ENCODE assay signal across 2 fruit fly cellular contexts in the genomic region with DNA sequence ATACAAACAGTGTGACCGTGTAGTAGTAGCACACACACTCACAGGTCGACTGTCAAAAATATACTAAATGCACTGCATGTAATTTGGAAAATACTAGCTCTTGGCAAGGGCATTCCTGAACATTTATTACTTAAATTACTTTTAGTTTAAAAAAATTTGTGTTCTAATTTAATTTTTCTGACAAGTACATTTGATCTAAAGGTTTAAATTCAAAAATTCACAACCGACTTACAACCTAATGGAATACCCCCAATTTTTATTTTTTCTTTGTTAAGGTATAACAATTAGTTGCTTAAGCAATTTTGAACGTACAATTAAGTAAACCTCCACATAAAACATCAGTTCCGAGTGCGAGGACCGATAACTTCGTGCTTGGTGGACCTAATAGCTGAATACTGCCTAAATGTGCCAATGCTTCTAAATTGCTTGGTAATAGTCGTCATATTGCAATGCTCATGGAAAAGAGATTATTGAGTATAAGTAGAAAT.
TF ChIP-seq lines count a peak whose summit lies in the region.

Gene CG1142 (minus strand): TSS at position 15 of the 488 bp plus-strand sequence.

TF ChIP-seq in whole organism, embryonic, 481 proteins besides CTCF, POLR2A, EP300 and RAD21 (continued from another document and continues in another):
- TF ChIP-seq CG11560 (tag; IDR thresholded peaks at IDR 0.05; lab: Robert Waterston, UW): peak; percentile 87
- TF ChIP-seq CG4820 (GFP tag; optimal IDR thresholded peaks at IDR 0.05; lab: Kevin White, UChicago): peak; percentile 98
- peak; percentile 98 for TF ChIP-seq lab (GFP tag; optimal IDR thresholded peaks at IDR 0.05; lab: Kevin White, UChicago)
- TF ChIP-seq Sin3A (optimal IDR thresholded peaks at IDR 0.05; lab: Kevin White, UChicago): no peak
- TF ChIP-seq CG9609 (GFP tag; optimal IDR thresholded peaks at IDR 0.05; lab: Kevin White, UChicago): peak; percentile 96
- no peak for TF ChIP-seq chinmo (GFP tag; IDR thresholded peaks at IDR 0.05; lab: Robert Waterston, UW; ENCODE audit: partially characterized antibody)
- no peak for TF ChIP-seq pita (GFP tag; optimal IDR thresholded peaks at IDR 0.05; lab: Kevin White, UChicago)
- TF ChIP-seq CG8359 (GFP tag; optimal IDR thresholded peaks at IDR 0.05; lab: Kevin White, UChicago; ENCODE audit: borderline replicate concordance): peak; percentile 94
- TF ChIP-seq Xrp1 (GFP tag; IDR thresholded peaks at IDR 0.05; lab: Robert Waterston, UW): peak; percentile 99
- peak; percentile 96 for TF ChIP-seq CG31388 (GFP tag; optimal IDR thresholded peaks at IDR 0.05; lab: Kevin White, UChicago)
- no peak for TF ChIP-seq nerfin-2 (GFP tag; IDR thresholded peaks at IDR 0.05; lab: Robert Waterston, UW; ENCODE audit: partially characterized antibody)
- TF ChIP-seq Nf-YB (GFP tag; optimal IDR thresholded peaks at IDR 0.05; lab: Kevin White, UChicago): peak; percentile 91
- TF ChIP-seq CG4328 (GFP tag; optimal IDR thresholded peaks at IDR 0.05; lab: Kevin White, UChicago): peak; percentile 95
- TF ChIP-seq CG15073 (GFP tag; optimal IDR thresholded peaks at IDR 0.05; lab: Kevin White, UChicago): peak; percentile 85
- peak; percentile 97 for TF ChIP-seq Pdp1 (GFP tag; optimal IDR thresholded peaks at IDR 0.05; lab: Kevin White, UChicago)
- peak; percentile 97 for TF ChIP-seq CG3847 (GFP tag; IDR thresholded peaks at IDR 0.05; lab: Robert Waterston, UW)
- peak; percentile 98 for TF ChIP-seq Mrtf (GFP tag; IDR thresholded peaks at IDR 0.05; lab: Robert Waterston, UW)
- peak; percentile 96 for TF ChIP-seq al (GFP tag; IDR thresholded peaks at IDR 0.05; lab: Robert Waterston, UW)
- peak; percentile 91 for TF ChIP-seq repo (GFP tag; optimal IDR thresholded peaks at IDR 0.05; lab: Kevin White, UChicago)
- TF ChIP-seq pan (optimal IDR thresholded peaks at IDR 0.05; lab: Kevin White, UChicago): no peak
- TF ChIP-seq pan (GFP tag; optimal IDR thresholded peaks at IDR 0.05 in 1 of 2, IDR thresholded peaks at IDR 0.05 in 1 of 2): peak in 1 of 2 experiments; percentile 99
- TF ChIP-seq zf30C (GFP tag; optimal IDR thresholded peaks at IDR 0.05; lab: Kevin White, UChicago): peak; percentile 52
- peak; percentile 96 for TF ChIP-seq Dip3 (GFP tag; optimal IDR thresholded peaks at IDR 0.05; lab: Kevin White, UChicago)
- TF ChIP-seq br (optimal IDR thresholded peaks at IDR 0.05; lab: Kevin White, UChicago): no peak
- peak; percentile 92 for TF ChIP-seq CG6175 (GFP tag; IDR thresholded peaks at IDR 0.05; lab: Robert Waterston, UW)
- peak; percentile 87 for TF ChIP-seq Hey (tag; optimal IDR thresholded peaks at IDR 0.05; lab: Kevin White, UChicago)
- TF ChIP-seq CG8924 (tag; optimal IDR thresholded peaks at IDR 0.05; lab: Kevin White, UChicago): peak; percentile 99
- peak; percentile 95 for TF ChIP-seq danr (GFP tag; IDR thresholded peaks at IDR 0.05; lab: Robert Waterston, UW)
- peak; percentile 95 for TF ChIP-seq CG11398 (GFP tag; optimal IDR thresholded peaks at IDR 0.05; lab: Kevin White, UChicago)
- TF ChIP-seq CG13424 (tag; optimal IDR thresholded peaks at IDR 0.05; lab: Kevin White, UChicago): peak; percentile 99
- TF ChIP-seq CG6654 (GFP tag; optimal IDR thresholded peaks at IDR 0.05; lab: Kevin White, UChicago): peak; percentile 89
- peak; percentile 98 for TF ChIP-seq CG12299 (tag; optimal IDR thresholded peaks at IDR 0.05; lab: Kevin White, UChicago)
- TF ChIP-seq CG11093 (GFP tag; IDR thresholded peaks at IDR 0.05; lab: Robert Waterston, UW): peak; percentile 95
- peak; percentile 87 for TF ChIP-seq CG31365 (tag; optimal IDR thresholded peaks at IDR 0.05; lab: Kevin White, UChicago)
- peak; percentile 95 for TF ChIP-seq ems (GFP tag; optimal IDR thresholded peaks at IDR 0.05; lab: Kevin White, UChicago)
- peak; percentile 95 for TF ChIP-seq aop (GFP tag; IDR thresholded peaks at IDR 0.05; lab: Robert Waterston, UW)
- TF ChIP-seq CG12659 (GFP tag; optimal IDR thresholded peaks at IDR 0.05; lab: Kevin White, UChicago): peak; percentile 99
- peak; percentile 98 for TF ChIP-seq esg (GFP tag; conservative IDR thresholded peaks at IDR 0.05; lab: Robert Waterston, UW)
- TF ChIP-seq CG12391 (tag; optimal IDR thresholded peaks at IDR 0.05; lab: Kevin White, UChicago): peak; percentile 99
- peak; percentile 97 for TF ChIP-seq Chrac-16 (GFP tag; optimal IDR thresholded peaks at IDR 0.05; lab: Kevin White, UChicago)
- TF ChIP-seq yki (optimal IDR thresholded peaks at IDR 0.05; lab: Kevin White, UChicago): no peak
- peak; percentile 97 for TF ChIP-seq D19A (tag; optimal IDR thresholded peaks at IDR 0.05; lab: Kevin White, UChicago)
- TF ChIP-seq sens-2 (GFP tag; IDR thresholded peaks at IDR 0.05; lab: Robert Waterston, UW): peak; percentile 99
- peak; percentile 96 for TF ChIP-seq bowl (GFP tag; IDR thresholded peaks at IDR 0.05; lab: Robert Waterston, UW)
- peak; percentile 96 for TF ChIP-seq Side (GFP tag; optimal IDR thresholded peaks at IDR 0.05; lab: Kevin White, UChicago)
- peak; percentile 99 for TF ChIP-seq CG15696 (tag; optimal IDR thresholded peaks at IDR 0.05; lab: Kevin White, UChicago)
- peak; percentile 96 for TF ChIP-seq CHES-1-like (GFP tag; optimal IDR thresholded peaks at IDR 0.05; lab: Kevin White, UChicago)
- no peak for TF ChIP-seq Trl (optimal IDR thresholded peaks at IDR 0.05; lab: Kevin White, UChicago)
- peak; percentile 97 for TF ChIP-seq Trl (GFP tag; optimal IDR thresholded peaks at IDR 0.05; lab: Kevin White, UChicago)
- peak; percentile 99 for TF ChIP-seq CG3726 (GFP tag; IDR thresholded peaks at IDR 0.05; lab: Robert Waterston, UW)
- TF ChIP-seq CG17829 (tag; optimal IDR thresholded peaks at IDR 0.05; lab: Kevin White, UChicago): peak; percentile 100
- peak; percentile 94 for TF ChIP-seq pum (GFP tag; optimal IDR thresholded peaks at IDR 0.05; lab: Kevin White, UChicago)
- peak; percentile 97 for TF ChIP-seq dati (GFP tag; IDR thresholded peaks at IDR 0.05; lab: Robert Waterston, UW)
- peak; percentile 97 for TF ChIP-seq trem (tag; optimal IDR thresholded peaks at IDR 0.05; lab: Kevin White, UChicago)
- TF ChIP-seq dimm (GFP tag; IDR thresholded peaks at IDR 0.05; lab: Robert Waterston, UW): peak; percentile 96
- peak; percentile 96 for TF ChIP-seq gt (GFP tag; IDR thresholded peaks at IDR 0.05; lab: Robert Waterston, UW)
- TF ChIP-seq gcm (GFP tag; optimal IDR thresholded peaks at IDR 0.05; lab: Kevin White, UChicago): peak; percentile 99
- TF ChIP-seq sug (tag; optimal IDR thresholded peaks at IDR 0.05; lab: Kevin White, UChicago): peak; percentile 96
- peak; percentile 93 for TF ChIP-seq CG4617 (GFP tag; optimal IDR thresholded peaks at IDR 0.05; lab: Kevin White, UChicago; ENCODE audit: borderline replicate concordance)
- peak; percentile 100 for TF ChIP-seq dmrt11E (tag; optimal IDR thresholded peaks at IDR 0.05; lab: Kevin White, UChicago)
- peak; percentile 97 for TF ChIP-seq CG10267 (tag; optimal IDR thresholded peaks at IDR 0.05; lab: Kevin White, UChicago)
- peak; percentile 99 for TF ChIP-seq CG32532 (GFP tag; IDR thresholded peaks at IDR 0.05; lab: Robert Waterston, UW)

TF ChIP-seq in whole organism, prepupa, 60 proteins besides CTCF, POLR2A, EP300 and RAD21 (continued from another document):
- peak; percentile 97 for TF ChIP-seq Met (GFP tag; optimal IDR thresholded peaks at IDR 0.05; lab: Kevin White, UChicago)
- TF ChIP-seq acj6 (GFP tag; optimal IDR thresholded peaks at IDR 0.05; lab: Kevin White, UChicago): peak; percentile 97
- peak; percentile 83 for TF ChIP-seq CG16779 (tag; optimal IDR thresholded peaks at IDR 0.05; lab: Kevin White, UChicago)
- peak; percentile 99 for TF ChIP-seq CG6163 (GFP tag; IDR thresholded peaks at IDR 0.05; lab: Robert Waterston, UW)
- peak; percentile 98 for TF ChIP-seq CG8632 (GFP tag; optimal IDR thresholded peaks at IDR 0.05; lab: Kevin White, UChicago)
- TF ChIP-seq Hr4 (GFP tag; optimal IDR thresholded peaks at IDR 0.05; lab: Kevin White, UChicago): peak; percentile 96
- TF ChIP-seq CG6276 (GFP tag; optimal IDR thresholded peaks at IDR 0.05; lab: Kevin White, UChicago): peak; percentile 95
- peak; percentile 94 for TF ChIP-seq Sox102F (GFP tag; optimal IDR thresholded peaks at IDR 0.05; lab: Kevin White, UChicago)
- peak; percentile 97 for TF ChIP-seq CG11294 (GFP tag; IDR thresholded peaks at IDR 0.05; lab: Robert Waterston, UW)
- peak; percentile 97 for TF ChIP-seq OdsH (GFP tag; optimal IDR thresholded peaks at IDR 0.05; lab: Kevin White, UChicago)
- TF ChIP-seq Sox14 (GFP tag; optimal IDR thresholded peaks at IDR 0.05; lab: Kevin White, UChicago): peak; percentile 99
